Fruit fly (Drosophila melanogaster) whole organism, prepupa: ENCODE results near the gene SLC5A11.
A peak's percentile ranks its signal among the peaks of the same experiment; 100 is the strongest.

Experiments
- CG11294 ChIP-seq: fragments of 200-800 bp; sonication (Bioruptor generic); IDR thresholded peaks from 2 replicates; pipeline ENCODE4 v1.3.6; 2022; ENCODE audit warnings: missing biosample characterization, missing genetic modification characterization
- CG11762 ChIP-seq: fragments of 200-800 bp; sonication (Bioruptor generic); optimal IDR thresholded peaks from 3 replicates; lab custom pipeline; 2016; ENCODE audit warnings: missing biosample characterization, missing genetic modification characterization; ENCODE audit not compliant: insufficient read depth
- CG15336 ChIP-seq: fragments of 200-800 bp; sonication (Bioruptor generic); IDR thresholded peaks from 2 replicates; pipeline ENCODE4 v1.3.6; 2022; ENCODE audit warnings: missing biosample characterization, missing genetic modification characterization
- CG1621 ChIP-seq: fragments of 200-800 bp; sonication (Bioruptor generic); optimal IDR thresholded peaks from 3 replicates; lab custom pipeline; 2018; ENCODE audit warnings: missing biosample characterization, mild to moderate bottlenecking, missing genetic modification characterization
- CG16779 ChIP-seq: fragments of 200-800 bp; sonication (Bioruptor generic); optimal IDR thresholded peaks from 3 replicates; lab custom pipeline; 2017; ENCODE audit warnings: missing biosample characterization, mild to moderate bottlenecking, missing genetic modification characterization
- CG3032 ChIP-seq: fragments of 200-800 bp; optimal IDR thresholded peaks from 2 replicates; lab custom pipeline; 2019; ENCODE audit warnings: missing biosample characterization, mild to moderate bottlenecking, missing genetic modification characterization, moderate library complexity
- CG34406 ChIP-seq: fragments of 200-800 bp; sonication (Bioruptor generic); optimal IDR thresholded peaks from 3 replicates; lab custom pipeline; 2016; ENCODE audit warnings: missing biosample characterization, missing genetic modification characterization
- CG3919 ChIP-seq: fragments of 200-800 bp; sonication (Bioruptor generic); optimal IDR thresholded peaks from 3 replicates; lab custom pipeline; 2016; ENCODE audit warnings: missing biosample characterization, missing genetic modification characterization
- CG6163 ChIP-seq: fragments of 200-800 bp; sonication (Bioruptor generic); IDR thresholded peaks from 3 replicates; pipeline ENCODE4 v1.3.6; 2022; ENCODE audit warnings: missing biosample characterization, missing genetic modification characterization
- CG6276 ChIP-seq: fragments of 200-800 bp; sonication (Bioruptor generic); optimal IDR thresholded peaks from 2 replicates; lab custom pipeline; 2017; ENCODE audit warnings: missing biosample characterization, mild to moderate bottlenecking, missing genetic modification characterization
- CG6792 ChIP-seq: fragments of 200-800 bp; sonication (Bioruptor generic); optimal IDR thresholded peaks from 3 replicates; lab custom pipeline; 2016; ENCODE audit warnings: missing biosample characterization, missing genetic modification characterization
- CG6808 ChIP-seq: fragments of 200-800 bp; sonication (Bioruptor generic); optimal IDR thresholded peaks from 3 replicates; lab custom pipeline; 2017; ENCODE audit warnings: missing biosample characterization, missing genetic modification characterization, mild to moderate bottlenecking, moderate library complexity, missing genetic modification reagents
- CG6854 ChIP-seq: fragments of 200-800 bp; sonication (Bioruptor generic); optimal IDR thresholded peaks from 2 replicates; lab custom pipeline; 2017; ENCODE audit warnings: missing biosample characterization, mild to moderate bottlenecking, missing genetic modification characterization
- CG8632 ChIP-seq: fragments of 200-800 bp; sonication (Bioruptor generic); optimal IDR thresholded peaks from 3 replicates; lab custom pipeline; 2016; ENCODE audit warnings: missing biosample characterization, missing genetic modification characterization
- Eip78C ChIP-seq: fragments of 200-800 bp; sonication (Bioruptor generic); peaks from one replicate; lab custom pipeline; 2016; ENCODE audit warnings: missing biosample characterization, missing genetic modification characterization
- Eip93F ChIP-seq: fragments of 200-800 bp; sonication (Bioruptor generic); optimal IDR thresholded peaks from 2 replicates; lab custom pipeline; 2016; ENCODE audit warnings: missing biosample characterization, mild to moderate bottlenecking, missing genetic modification characterization
- Ets21C ChIP-seq: fragments of 200-800 bp; sonication (Bioruptor generic); optimal IDR thresholded peaks from 3 replicates; lab custom pipeline; 2016; ENCODE audit warnings: missing biosample characterization, missing genetic modification characterization
- Gug ChIP-seq: fragments of 200-800 bp; sonication (Bioruptor generic); IDR thresholded peaks from 2 replicates; pipeline ENCODE4 v1.3.6; 2022; ENCODE audit warnings: missing biosample characterization, missing genetic modification characterization
- Hr39 ChIP-seq: fragments of 200-800 bp; sonication (Bioruptor generic); optimal IDR thresholded peaks from 2 replicates; lab custom pipeline; 2016; ENCODE audit warnings: missing biosample characterization, missing genetic modification characterization
- Hr4 ChIP-seq: fragments of 200-800 bp; sonication (Bioruptor generic); optimal IDR thresholded peaks from 3 replicates; lab custom pipeline; 2016; ENCODE audit warnings: missing biosample characterization, missing genetic modification characterization
- Lpt ChIP-seq: fragments of 200-800 bp; sonication (Bioruptor generic); optimal IDR thresholded peaks from 3 replicates; lab custom pipeline; 2016; ENCODE audit warnings: missing biosample characterization, missing genetic modification characterization
- Met ChIP-seq: fragments of 200-800 bp; sonication (Bioruptor generic); optimal IDR thresholded peaks from 3 replicates; lab custom pipeline; 2016; ENCODE audit warnings: missing biosample characterization, missing genetic modification characterization
- Smox ChIP-seq: fragments of 200-800 bp; sonication (Bioruptor generic); optimal IDR thresholded peaks from 3 replicates; lab custom pipeline; 2016; ENCODE audit warnings: missing biosample characterization, missing genetic modification characterization
- Sox102F ChIP-seq: fragments of 200-800 bp; sonication (Bioruptor generic); optimal IDR thresholded peaks from 2 replicates; lab custom pipeline; 2016; ENCODE audit warnings: missing biosample characterization, mild to moderate bottlenecking, missing genetic modification characterization
- Sox14 ChIP-seq: fragments of 200-800 bp; sonication (Bioruptor generic); optimal IDR thresholded peaks from 3 replicates; lab custom pipeline; 2016; ENCODE audit warnings: missing biosample characterization, missing genetic modification characterization
- Sox15 ChIP-seq: fragments of 200-800 bp; sonication (Bioruptor generic); optimal IDR thresholded peaks from 3 replicates; lab custom pipeline; 2016; ENCODE audit warnings: missing biosample characterization, missing genetic modification characterization
- achi ChIP-seq: fragments of 200-800 bp; sonication (Bioruptor generic); optimal IDR thresholded peaks from 3 replicates; lab custom pipeline; 2016; ENCODE audit warnings: missing biosample characterization, missing genetic modification characterization
- dsx ChIP-seq: fragments of 200-800 bp; optimal IDR thresholded peaks from 3 replicates; lab custom pipeline; 2019; ENCODE audit warnings: missing biosample characterization, mild to moderate bottlenecking, missing genetic modification characterization, moderate library complexity; ENCODE audit not compliant: poor library complexity, severe bottlenecking
- esn ChIP-seq: fragments of 200-800 bp; sonication (Bioruptor generic); optimal IDR thresholded peaks from 2 replicates; lab custom pipeline; 2016; ENCODE audit warnings: missing biosample characterization, mild to moderate bottlenecking, missing genetic modification characterization, moderate library complexity
- fd59A ChIP-seq: fragments of 200-800 bp; sonication (Bioruptor generic); optimal IDR thresholded peaks from 2 replicates; lab custom pipeline; 2017; ENCODE audit warnings: missing biosample characterization, mild to moderate bottlenecking, missing genetic modification characterization, missing genetic modification reagents
- fkh ChIP-seq: fragments of 200-800 bp; sonication (Bioruptor generic); optimal IDR thresholded peaks from 3 replicates; lab custom pipeline; 2017; ENCODE audit warnings: missing biosample characterization, mild to moderate bottlenecking, missing genetic modification characterization, moderate library complexity
- lz ChIP-seq: fragments of 200-800 bp; sonication (Bioruptor generic); optimal IDR thresholded peaks from 3 replicates; lab custom pipeline; 2016; ENCODE audit warnings: missing biosample characterization, missing genetic modification characterization
- net ChIP-seq: fragments of 200-800 bp; sonication (Bioruptor generic); optimal IDR thresholded peaks from 3 replicates; lab custom pipeline; 2016; ENCODE audit warnings: missing biosample characterization, missing genetic modification characterization
- spab ChIP-seq: fragments of 200-800 bp; sonication (Bioruptor generic); optimal IDR thresholded peaks from 2 replicates; lab custom pipeline; 2017; ENCODE audit warnings: missing biosample characterization, mild to moderate bottlenecking, missing genetic modification characterization, missing genetic modification reagents
- ss ChIP-seq, 2 experiments: fragments of 200-800 bp; sonication (Bioruptor generic); optimal IDR thresholded peaks; 2 replicates in 1 of 2; 3 replicates in 1 of 2; lab custom pipeline; 2017 to 2018; ENCODE audit warnings: mild to moderate bottlenecking in 2 of 2, missing biosample characterization in 2 of 2, missing genetic modification characterization in 2 of 2, moderate library complexity in 1 of 2
- svp ChIP-seq: fragments of 200-800 bp; sonication (Bioruptor generic); peaks from one replicate; lab custom pipeline; 2016; ENCODE audit warnings: missing biosample characterization, missing genetic modification characterization
- topi ChIP-seq: fragments of 200-800 bp; sonication (Bioruptor generic); optimal IDR thresholded peaks from 3 replicates; lab custom pipeline; 2016; ENCODE audit warnings: missing biosample characterization, missing genetic modification characterization

The SLC5A11 gene

dm6 chr2L:8229134-8229533, 24.2 kb upstream of the SLC5A11 start (continued):
- TF ChIP-seq CG3032 (tag; lab: Kevin White, UChicago) (no peak), CG6163 (GFP tag; lab: Robert Waterston, UW) (peak; percentile 75), CG1621 (tag; lab: Kevin White, UChicago) (no peak), Hr39 (no peak), CG6808 (GFP tag; lab: Kevin White, UChicago) (no peak), Sox15 (GFP tag; lab: Kevin White, UChicago) (no peak), Met (GFP tag; lab: Kevin White, UChicago) (no peak), CG34406 (GFP tag; lab: Kevin White, UChicago) (no peak), CG11762 (GFP tag; lab: Kevin White, UChicago) (no peak), Hr4 (peak; percentile 66), spab (GFP tag; lab: Kevin White, UChicago) (no peak), CG6276 (GFP tag; lab: Kevin White, UChicago) (no peak), Gug (GFP tag; lab: Robert Waterston, UW) (peak; percentile 72), CG16779 (tag; lab: Kevin White, UChicago) (peak; percentile 26)

dm6 chr2L:8220393-8220934, 15.5 kb upstream of the SLC5A11 start, which contains the start of gene Snx6:
Gene Snx6 (minus strand): TSS chr2L:8220741.
- TF ChIP-seq esn (GFP tag; lab: Kevin White, UChicago) (peak; percentile 16), Sox14 (GFP tag; lab: Kevin White, UChicago) (peak; percentile 58), Eip93F (GFP tag; lab: Kevin White, UChicago) (no peak)

- TF ChIP-seq Hr4 (no peak), CG34406 (GFP tag; lab: Kevin White, UChicago) (no peak), dsx (GFP tag; lab: Kevin White, UChicago) (no peak), spab (GFP tag; lab: Kevin White, UChicago) (no peak)
Measured at dm6 chr2L:8217917-8218316, 13.0 kb upstream of the SLC5A11 start, which contains the start of gene CG8292. Gene CG8292 (minus strand): TSS chr2L:8218017.

dm6 chr2L:8215259-8215929, 10.5 kb upstream of the SLC5A11 start, which contains the start of gene CG8349:
Gene CG8349 (plus strand): TSS chr2L:8215915.
- no peak for TF ChIP-seq CG11294 (GFP tag; lab: Robert Waterston, UW)
- no peak for TF ChIP-seq Eip78C (GFP tag; lab: Kevin White, UChicago)
- no peak for TF ChIP-seq fd59A (GFP tag; lab: Kevin White, UChicago)
- no peak for TF ChIP-seq CG6808 (GFP tag; lab: Kevin White, UChicago)
- TF ChIP-seq ss (GFP tag; optimal IDR thresholded peaks at IDR 0.05; lab: Kevin White, UChicago): no peak
- no peak for TF ChIP-seq spab (GFP tag; lab: Kevin White, UChicago)

- no peak for TF ChIP-seq Sox102F (GFP tag; lab: Kevin White, UChicago)
- TF ChIP-seq CG3919 (GFP tag; lab: Kevin White, UChicago): no peak
- no peak for TF ChIP-seq Sox15 (GFP tag; lab: Kevin White, UChicago)
- TF ChIP-seq CG15336 (GFP tag; lab: Robert Waterston, UW): 0 out of 2 replicates have a peak, but pooled peaks have one; percentile 21
- TF ChIP-seq achi: no peak
- TF ChIP-seq fkh (GFP tag; lab: Kevin White, UChicago): peak; percentile 67
Measured at dm6 chr2L:8213987-8214386, 9.1 kb upstream of the SLC5A11 start, which contains the start of gene CG8353. Gene CG8353 (plus strand): TSS chr2L:8214045.

- peak; percentile 98 for TF ChIP-seq CG6276 (GFP tag; lab: Kevin White, UChicago)
- TF ChIP-seq Sox102F (GFP tag; lab: Kevin White, UChicago): peak; percentile 100
- peak; percentile 98 for TF ChIP-seq Lpt (GFP tag; lab: Kevin White, UChicago)
- TF ChIP-seq net (GFP tag; lab: Kevin White, UChicago): peak; percentile 99
- peak; percentile 99 for TF ChIP-seq Smox (GFP tag; lab: Kevin White, UChicago)
- peak; percentile 97 for TF ChIP-seq dsx (GFP tag; lab: Kevin White, UChicago)
- peak; percentile 99 for TF ChIP-seq Eip93F (GFP tag; lab: Kevin White, UChicago)
- TF ChIP-seq CG3919 (GFP tag; lab: Kevin White, UChicago): peak; percentile 100
- peak; percentile 99 for TF ChIP-seq CG6854 (GFP tag; lab: Kevin White, UChicago)
- peak; percentile 100 for TF ChIP-seq lz (GFP tag; lab: Kevin White, UChicago)
- peak; percentile 100 for TF ChIP-seq svp
- TF ChIP-seq Ets21C (GFP tag; lab: Kevin White, UChicago): peak; percentile 99
- TF ChIP-seq topi (GFP tag; lab: Kevin White, UChicago): peak; percentile 99
- peak; percentile 99 for TF ChIP-seq CG8632
- peak; percentile 100 for TF ChIP-seq CG6163 (GFP tag; lab: Robert Waterston, UW)
- TF ChIP-seq CG6792 (GFP tag; lab: Kevin White, UChicago): peak; percentile 99
Measured at dm6 chr2L:8212666-8213270, 7.8 kb upstream of the SLC5A11 start, which contains the start of the genes CG8372 and CG8360. Gene CG8372 (minus strand): TSS chr2L:8212902. Gene CG8360 (plus strand): TSS chr2L:8212959.
